Fruit fly (Drosophila melanogaster) Kc167 (cell line): ENCODE measurements around the gene CG3842.

Experiments
- Myc ChIP-seq: fragments of >200 bp; optimal IDR thresholded peaks from 2 replicates; lab custom pipeline; 2017; ENCODE audit warnings: missing external identifiers
- Sin3A ChIP-seq: fragments of >200 bp; optimal IDR thresholded peaks from 2 replicates; lab custom pipeline; 2018; ENCODE audit warnings: missing external identifiers
- h ChIP-seq: fragments of >200 bp; optimal IDR thresholded peaks from 3 replicates; lab custom pipeline; 2018; ENCODE audit warnings: missing external identifiers
- insv ChIP-seq: fragments of >200 bp; optimal IDR thresholded peaks from 3 replicates; lab custom pipeline; 2018; ENCODE audit warnings: missing external identifiers
- ttk ChIP-seq: sonication (Bioruptor generic); optimal IDR thresholded peaks from 2 replicates; lab custom pipeline; 2017; ENCODE audit warnings: missing external identifiers

dm6 chrX:6353613-6353986 is 16.0 kb downstream of the CG3842 start:
- TF ChIP-seq Myc = no peak
- no peak for TF ChIP-seq insv (lab: Kevin White, UChicago)
- no peak for TF ChIP-seq Sin3A (lab: Kevin White, UChicago)
- TF ChIP-seq ttk (lab: Kevin White, UChicago) = no peak
- TF ChIP-seq h (lab: Kevin White, UChicago) = no peak
